Fruit fly (Drosophila melanogaster): Measurements from ENCODE around the gene CG32572.

DNA sequence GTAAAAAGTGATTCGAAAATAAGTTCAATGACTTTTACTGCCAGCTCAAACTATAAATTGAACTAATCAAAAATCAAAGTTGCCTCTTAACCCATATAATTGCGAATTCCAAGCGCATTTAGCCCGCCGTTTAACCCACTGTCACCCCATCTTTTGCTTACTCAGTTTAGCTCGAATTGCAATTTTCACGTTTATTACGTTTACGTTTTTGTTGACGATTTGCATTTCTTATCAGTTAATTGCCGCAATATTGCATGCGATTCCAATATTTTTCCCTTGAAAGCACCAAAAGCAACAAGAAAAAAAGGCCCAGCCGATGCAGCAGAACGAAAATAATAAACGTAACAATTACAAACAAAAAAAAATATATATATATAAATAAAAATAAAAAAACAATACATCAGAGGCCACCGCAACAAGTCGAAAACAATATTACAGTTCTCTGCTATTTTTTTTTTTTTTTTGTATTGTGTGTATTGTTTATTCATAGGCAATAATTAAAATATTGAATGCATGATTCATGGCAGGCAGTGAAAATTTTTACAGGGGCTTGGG lies 2.7 kb upstream of the CG32572 start:
- TF ChIP-seq rgr (GFP tag; optimal IDR thresholded peaks at IDR 0.05) (no peak), sage (GFP tag; optimal IDR thresholded peaks at IDR 0.05) (no peak), psq (GFP tag; optimal IDR thresholded peaks at IDR 0.05) (no peak), pan (optimal IDR thresholded peaks at IDR 0.05) (no peak), h (GFP tag; optimal IDR thresholded peaks at IDR 0.05) (no peak), fru (GFP tag; optimal IDR thresholded peaks at IDR 0.05) (no peak), br (GFP tag; optimal IDR thresholded peaks at IDR 0.05) (no peak), Myc (optimal IDR thresholded peaks at IDR 0.05) (no peak), Hr83 (GFP tag; optimal IDR thresholded peaks at IDR 0.05; ENCODE audit: poor library complexity, severe bottlenecking) (no peak), Rel (GFP tag; optimal IDR thresholded peaks at IDR 0.05) (no peak), Rel (tag; optimal IDR thresholded peaks at IDR 0.05) (no peak), lola (GFP tag; optimal IDR thresholded peaks at IDR 0.05) (no peak), tai (GFP tag; optimal IDR thresholded peaks at IDR 0.05) (no peak), N (GFP tag; optimal IDR thresholded peaks at IDR 0.05) (no peak)
